Worm (Caenorhabditis elegans): ENCODE measurements around the gene unc-5.

- TF ChIP-seq tab-1 (GFP tag; IDR thresholded peaks at IDR 0.05) (no peak), ref-1 (GFP tag; conservative IDR thresholded peaks at IDR 0.05) (no peak), ztf-29 (GFP tag; IDR thresholded peaks at IDR 0.05) (no peak), flt-1 (GFP tag; IDR thresholded peaks at IDR 0.05) (no peak), T22C8.4 (GFP tag; IDR thresholded peaks at IDR 0.05) (no peak), cog-1 (tag; optimal IDR thresholded peaks at IDR 0.05) (no peak), med-1 (GFP tag; optimal IDR thresholded peaks at IDR 0.05; ENCODE audit: insufficient read depth) (no peak), ztf-23 (GFP tag; IDR thresholded peaks at IDR 0.05) (no peak)
Measured at ce11 chrIV:5469739-5470138, 58.4 kb downstream of the unc-5 start, which contains the start of gene rme-2.

Measured in whole organism, midembryonic.